Fruit fly (Drosophila melanogaster) whole organism, embryonic: ENCODE results near the gene CG17327.
A peak's percentile ranks its signal among the peaks of the same experiment; 100 is the strongest.

ENCODE experiments used
- Abd-B ChIP-seq: fragments of 200-800 bp; sonication (Bioruptor generic); optimal IDR thresholded peaks from 2 replicates; lab custom pipeline; 2018; ENCODE audit warnings: missing biosample characterization, mild to moderate bottlenecking, missing genetic modification characterization, moderate library complexity
- CG10565 ChIP-seq: fragments of 200-800 bp; sonication (Bioruptor generic); optimal IDR thresholded peaks from 3 replicates; lab custom pipeline; 2016; ENCODE audit warnings: missing biosample characterization, mild to moderate bottlenecking, missing genetic modification characterization
- CG11247 ChIP-seq: fragments of 200-800 bp; sonication (Bioruptor generic); IDR thresholded peaks from 2 replicates; pipeline ENCODE4 v1.3.6; 2022; ENCODE audit warnings: missing biosample characterization, missing genetic modification characterization
- CG11696 ChIP-seq: fragments of 200-800 bp; sonication (Bioruptor generic); IDR thresholded peaks from 2 replicates; pipeline ENCODE4 v1.3.6; 2022; ENCODE audit warnings: missing biosample characterization, missing genetic modification characterization
- CG12071 ChIP-seq: fragments of 200-800 bp; sonication (Bioruptor generic); optimal IDR thresholded peaks from 3 replicates; lab custom pipeline; 2018; ENCODE audit warnings: missing biosample characterization, mild to moderate bottlenecking, missing genetic modification characterization
- CG12155 ChIP-seq: fragments of 200-800 bp; sonication (Bioruptor generic); optimal IDR thresholded peaks from 3 replicates; lab custom pipeline; 2016; ENCODE audit warnings: missing biosample characterization, missing genetic modification characterization
- CG14710 ChIP-seq: fragments of 200-800 bp; sonication (Bioruptor generic); optimal IDR thresholded peaks from 3 replicates; lab custom pipeline; 2019; ENCODE audit warnings: missing biosample characterization, mild to moderate bottlenecking, missing genetic modification characterization, moderate library complexity
- CG15269 ChIP-seq: fragments of 200-800 bp; sonication (Bioruptor generic); optimal IDR thresholded peaks from 2 replicates; lab custom pipeline; 2018; ENCODE audit warnings: missing biosample characterization, mild to moderate bottlenecking, missing genetic modification characterization, moderate library complexity
- CG15696 ChIP-seq: fragments of 200-800 bp; sonication (Bioruptor generic); optimal IDR thresholded peaks from 2 replicates; lab custom pipeline; 2019; ENCODE audit warnings: missing biosample characterization, mild to moderate bottlenecking, missing genetic modification characterization, moderate library complexity
- CG18011 ChIP-seq: fragments of 200-800 bp; sonication (Bioruptor generic); optimal IDR thresholded peaks from 2 replicates; lab custom pipeline; 2017; ENCODE audit warnings: missing biosample characterization, missing genetic modification characterization, mild to moderate bottlenecking, moderate library complexity, missing genotype
- CG18619 ChIP-seq: fragments of 200-800 bp; sonication (Bioruptor generic); optimal IDR thresholded peaks from 3 replicates; lab custom pipeline; 2017; ENCODE audit warnings: missing biosample characterization, mild to moderate bottlenecking, missing genetic modification characterization
- CG31388 ChIP-seq: fragments of 200-800 bp; sonication (Bioruptor generic); optimal IDR thresholded peaks from 2 replicates; lab custom pipeline; 2016; ENCODE audit warnings: missing biosample characterization, missing genetic modification characterization
- CG4282 ChIP-seq: fragments of 200-800 bp; sonication (Bioruptor generic); optimal IDR thresholded peaks from 2 replicates; lab custom pipeline; 2016; ENCODE audit warnings: missing biosample characterization, missing genetic modification characterization
- CG43689 ChIP-seq: fragments of 200-800 bp; sonication (Bioruptor generic); IDR thresholded peaks from 2 replicates; pipeline ENCODE4 v1.3.6; 2022; ENCODE audit warnings: missing biosample characterization, missing genetic modification characterization
- CG6765 ChIP-seq: fragments of 200-800 bp; sonication (Bioruptor generic); optimal IDR thresholded peaks from 3 replicates; lab custom pipeline; 2017; ENCODE audit warnings: missing biosample characterization, mild to moderate bottlenecking, missing genetic modification characterization
- CG6791 ChIP-seq: fragments of 200-800 bp; sonication (Bioruptor generic); IDR thresholded peaks from 3 replicates; pipeline ENCODE4 v1.3.6; 2022; ENCODE audit warnings: missing biosample characterization, missing genetic modification characterization; ENCODE audit not compliant: partially characterized antibody
- CG8944 ChIP-seq: fragments of 200-800 bp; sonication (Bioruptor generic); optimal IDR thresholded peaks from 3 replicates; lab custom pipeline; 2016; ENCODE audit warnings: missing biosample characterization, missing genetic modification characterization
- CG9817 ChIP-seq: fragments of 200-800 bp; sonication (Bioruptor generic); optimal IDR thresholded peaks from 2 replicates; lab custom pipeline; 2018; ENCODE audit warnings: missing biosample characterization, mild to moderate bottlenecking, missing genetic modification characterization, moderate library complexity
- Chrac-16 ChIP-seq: fragments of 200-800 bp; sonication (Bioruptor generic); optimal IDR thresholded peaks from 3 replicates; lab custom pipeline; 2016; ENCODE audit warnings: missing biosample characterization, missing genetic modification characterization
- Dad ChIP-seq: fragments of 200-800 bp; sonication (Bioruptor generic); optimal IDR thresholded peaks from 3 replicates; lab custom pipeline; 2016; ENCODE audit warnings: missing biosample characterization, missing genetic modification characterization
- Dfd ChIP-seq, 2 experiments: fragments of >200 bp; optimal IDR thresholded peaks; 2 replicates each; lab custom pipeline; 2017; ENCODE audit warnings: missing biosample characterization in 2 of 2, missing genetic modification characterization in 2 of 2
- Doc2 ChIP-seq: fragments of 200-800 bp; sonication (Bioruptor generic); IDR thresholded peaks from 2 replicates; pipeline ENCODE4 v1.3.6; 2022; ENCODE audit warnings: missing biosample characterization, missing genetic modification characterization
- Drgx ChIP-seq: fragments of 200-800 bp; sonication (Bioruptor generic); IDR thresholded peaks from 2 replicates; pipeline ENCODE4 v1.3.6; 2022; ENCODE audit warnings: missing biosample characterization, missing genetic modification characterization
- H15 ChIP-seq: fragments of 200-800 bp; sonication (Bioruptor generic); IDR thresholded peaks from 3 replicates; pipeline ENCODE4 v1.3.6; 2022; ENCODE audit warnings: missing biosample characterization, missing genetic modification characterization
- HLH3B ChIP-seq: fragments of 200-800 bp; sonication (Bioruptor generic); IDR thresholded peaks from 2 replicates; pipeline ENCODE4 v1.3.6; 2022; ENCODE audit warnings: missing biosample characterization, missing genetic modification characterization
- Nf-YB ChIP-seq: fragments of 200-800 bp; sonication (Bioruptor generic); optimal IDR thresholded peaks from 3 replicates; lab custom pipeline; 2019; ENCODE audit warnings: missing biosample characterization, mild to moderate bottlenecking, missing genetic modification characterization, moderate library complexity
- Sox102F ChIP-seq: fragments of 200-800 bp; sonication (Bioruptor generic); optimal IDR thresholded peaks from 2 replicates; lab custom pipeline; 2018; ENCODE audit warnings: missing biosample characterization, mild to moderate bottlenecking, missing genetic modification characterization, moderate library complexity
- Ssrp ChIP-seq: fragments of 200-800 bp; sonication (Bioruptor generic); optimal IDR thresholded peaks from 2 replicates; lab custom pipeline; 2018; ENCODE audit warnings: missing biosample characterization, mild to moderate bottlenecking, missing genetic modification characterization, moderate library complexity
- Stat92E ChIP-seq, 3 experiments: fragments of >200 bp in 2 of 3; fragments of 200-800 bp in 1 of 3; sonication (Bioruptor generic) in 1 of 3; optimal IDR thresholded peaks; 2 replicates each; lab custom pipeline; 2017 to 2019; ENCODE audit warnings: missing biosample characterization in 3 of 3, missing genetic modification characterization in 3 of 3, mild to moderate bottlenecking in 1 of 3, moderate library complexity in 1 of 3
- Trl ChIP-seq, 3 experiments: fragments of >200 bp in 2 of 3; fragments of 200-800 bp in 1 of 3; sonication (Bioruptor generic) in 1 of 3; optimal IDR thresholded peaks; 2 replicates in 1 of 3; 3 replicates in 2 of 3; lab custom pipeline; 2016 to 2017; ENCODE audit warnings: missing biosample characterization in 1 of 3, missing genetic modification characterization in 1 of 3
- Xrp1 ChIP-seq: fragments of 200-800 bp; sonication (Bioruptor generic); IDR thresholded peaks from 2 replicates; pipeline ENCODE4 v1.3.6; 2022; ENCODE audit warnings: missing biosample characterization, missing genetic modification characterization
- YL-1 ChIP-seq: fragments of 200-800 bp; sonication (Bioruptor generic); optimal IDR thresholded peaks from 3 replicates; lab custom pipeline; 2017; ENCODE audit warnings: missing biosample characterization, mild to moderate bottlenecking, missing genetic modification characterization
- ac ChIP-seq: fragments of 200-800 bp; sonication (Bioruptor generic); optimal IDR thresholded peaks from 3 replicates; lab custom pipeline; 2017; ENCODE audit warnings: missing biosample characterization, mild to moderate bottlenecking, missing genetic modification characterization
- cg ChIP-seq: fragments of 200-800 bp; sonication (Bioruptor generic); optimal IDR thresholded peaks from 3 replicates; lab custom pipeline; 2019; ENCODE audit warnings: missing biosample characterization, mild to moderate bottlenecking, missing genetic modification characterization, moderate library complexity
- chif ChIP-seq, 2 experiments: fragments of 200-800 bp; sonication (Bioruptor generic); optimal IDR thresholded peaks; 3 replicates each; lab custom pipeline; 2016; ENCODE audit warnings: missing biosample characterization in 2 of 2, missing genetic modification characterization in 2 of 2
- chm ChIP-seq: fragments of 200-800 bp; sonication (Bioruptor generic); IDR thresholded peaks from 2 replicates; pipeline ENCODE4 v1.3.6; 2022; ENCODE audit warnings: missing biosample characterization, missing genetic modification characterization
- fd64A ChIP-seq: fragments of 200-800 bp; sonication (Bioruptor generic); optimal IDR thresholded peaks from 3 replicates; lab custom pipeline; 2018; ENCODE audit warnings: missing biosample characterization, mild to moderate bottlenecking, missing genetic modification characterization
- gt ChIP-seq: fragments of 200-800 bp; sonication (Bioruptor generic); IDR thresholded peaks from 2 replicates; pipeline ENCODE4 v1.3.6; 2022; ENCODE audit warnings: missing biosample characterization, missing genetic modification characterization
- lab ChIP-seq: fragments of 200-800 bp; sonication (Bioruptor generic); optimal IDR thresholded peaks from 3 replicates; lab custom pipeline; 2017; ENCODE audit warnings: missing biosample characterization, missing genetic modification characterization, mild to moderate bottlenecking, moderate library complexity, missing genetic modification reagents
- pum ChIP-seq: fragments of 200-800 bp; sonication (Bioruptor generic); optimal IDR thresholded peaks from 2 replicates; lab custom pipeline; 2016; ENCODE audit warnings: missing biosample characterization, missing genetic modification characterization
- ranshi ChIP-seq: fragments of 200-800 bp; sonication (Bioruptor generic); IDR thresholded peaks from 2 replicates; pipeline ENCODE4 v1.3.6; 2022; ENCODE audit warnings: missing biosample characterization, missing genetic modification characterization
- run ChIP-seq: fragments of 200-800 bp; sonication (Bioruptor generic); optimal IDR thresholded peaks from 3 replicates; lab custom pipeline; 2018; ENCODE audit warnings: missing biosample characterization, mild to moderate bottlenecking, missing genetic modification characterization
- schlank ChIP-seq: fragments of 200-800 bp; sonication (Bioruptor generic); optimal IDR thresholded peaks from 2 replicates; lab custom pipeline; 2018; ENCODE audit warnings: missing biosample characterization, mild to moderate bottlenecking, missing genetic modification characterization
- sna ChIP-seq: fragments of 200-800 bp; sonication (Bioruptor generic); IDR thresholded peaks from 2 replicates; pipeline ENCODE4 v1.3.6; 2022; ENCODE audit warnings: missing biosample characterization, missing genetic modification characterization; ENCODE audit not compliant: partially characterized antibody
- sqz ChIP-seq: fragments of 200-800 bp; sonication (Bioruptor generic); optimal IDR thresholded peaks from 3 replicates; lab custom pipeline; 2018; ENCODE audit warnings: missing biosample characterization, mild to moderate bottlenecking, missing genetic modification characterization
- sr ChIP-seq: fragments of 200-800 bp; sonication (Bioruptor generic); IDR thresholded peaks from 3 replicates; pipeline ENCODE4 v1.3.6; 2022; ENCODE audit warnings: missing biosample characterization, missing genetic modification characterization
- tna ChIP-seq: fragments of 200-800 bp; sonication (Bioruptor generic); IDR thresholded peaks from 2 replicates; pipeline ENCODE4 v1.3.6; 2022; ENCODE audit warnings: missing biosample characterization, missing genetic modification characterization; ENCODE audit not compliant: partially characterized antibody
- wor ChIP-seq: fragments of 200-800 bp; sonication (Bioruptor generic); IDR thresholded peaks from 2 replicates; pipeline ENCODE4 v1.3.6; 2022; ENCODE audit warnings: missing biosample characterization, missing genetic modification characterization

Gene CG17327

DNA sequence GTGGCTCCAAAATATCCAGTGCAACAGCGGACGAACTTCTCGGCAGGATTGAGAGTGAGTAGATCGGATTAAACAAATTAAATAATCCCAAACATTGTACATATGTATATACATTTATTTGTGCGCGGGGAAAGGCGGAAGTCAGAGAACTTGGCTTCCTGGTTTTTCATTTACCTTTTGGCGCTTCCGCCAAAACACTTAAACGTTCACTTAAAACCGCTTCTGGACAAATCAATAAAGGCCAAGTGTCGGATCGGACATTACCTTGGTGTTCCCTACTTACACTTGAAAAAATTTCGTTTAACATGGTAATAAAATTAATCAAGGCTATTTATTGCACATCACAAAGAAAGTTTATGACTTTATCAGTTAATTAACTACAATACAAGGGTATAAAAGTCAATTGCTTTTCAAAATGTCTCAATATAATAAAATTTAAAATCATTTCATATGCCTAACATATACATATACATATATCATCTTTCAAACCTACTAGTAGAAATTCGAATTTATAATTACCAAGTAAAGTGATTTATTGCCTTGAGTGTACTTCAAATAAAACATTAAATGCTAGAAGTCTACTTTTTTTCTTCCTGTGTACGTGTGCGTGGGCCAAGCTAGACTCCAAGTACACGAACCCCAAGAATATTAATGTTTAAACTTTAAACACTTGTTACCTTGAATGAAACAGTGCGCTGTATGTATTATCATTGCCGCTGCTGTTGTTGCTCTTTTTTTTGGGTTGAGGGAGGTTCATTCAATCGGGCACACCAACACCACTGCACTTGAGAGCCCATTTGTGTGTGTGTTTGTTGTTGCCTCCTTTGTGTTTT is 16.0 kb downstream of the CG17327 start (continued):
- TF ChIP-seq Abd-B (GFP tag; lab: Kevin White, UChicago): peak; percentile 52
- TF ChIP-seq Dad (GFP tag; lab: Kevin White, UChicago): no peak
- no peak for TF ChIP-seq sqz
- no peak; the same call in 2 of the 3 replicates for TF ChIP-seq sr (GFP tag; lab: Robert Waterston, UW)
- no peak for TF ChIP-seq Trl (optimal IDR thresholded peaks at IDR 0.05; lab: Kevin White, UChicago)
- peak; percentile 40 for TF ChIP-seq Trl (GFP tag; optimal IDR thresholded peaks at IDR 0.05; lab: Kevin White, UChicago)
- TF ChIP-seq CG11696: peak; percentile 91
- 0 out of 2 replicates have a peak, but pooled peaks have one; percentile 20 for TF ChIP-seq wor (GFP tag; lab: Robert Waterston, UW)
- TF ChIP-seq Drgx (GFP tag; lab: Robert Waterston, UW): peak; percentile 59
- TF ChIP-seq HLH3B: peak; percentile 51
- TF ChIP-seq fd64A (GFP tag; lab: Kevin White, UChicago): no peak
- TF ChIP-seq CG15696 (tag; lab: Kevin White, UChicago): peak; percentile 60
- TF ChIP-seq CG31388: no peak
- no peak for TF ChIP-seq H15 (GFP tag; lab: Robert Waterston, UW)
- TF ChIP-seq lab: peak; percentile 81
- no peak for TF ChIP-seq pum
- TF ChIP-seq CG15269 (tag; lab: Kevin White, UChicago): peak; percentile 77
- TF ChIP-seq Xrp1 (GFP tag; lab: Robert Waterston, UW): peak; percentile 59
- TF ChIP-seq chm (GFP tag; lab: Robert Waterston, UW): no peak; the same call in 1 of the 2 replicates
- peak; percentile 70 for TF ChIP-seq Sox102F (GFP tag; lab: Kevin White, UChicago)
- TF ChIP-seq Nf-YB (GFP tag; lab: Kevin White, UChicago): peak; percentile 47
- peak; percentile 9 for TF ChIP-seq CG18011 (GFP tag; lab: Kevin White, UChicago)
- no peak for TF ChIP-seq Dfd (GFP tag; optimal IDR thresholded peaks at IDR 0.05; lab: Kevin White, UChicago)
- peak; percentile 59 for TF ChIP-seq CG14710 (tag; lab: Kevin White, UChicago)
- peak; percentile 53 for TF ChIP-seq CG6765 (GFP tag; lab: Kevin White, UChicago)
- no peak for TF ChIP-seq sna (GFP tag; lab: Robert Waterston, UW)
- peak; percentile 41; the same call in 1 of the 2 replicates for TF ChIP-seq ranshi (GFP tag; lab: Robert Waterston, UW)
- peak; percentile 16 for TF ChIP-seq CG8944 (GFP tag; lab: Kevin White, UChicago)
- TF ChIP-seq YL-1 (GFP tag; lab: Kevin White, UChicago): no peak
- TF ChIP-seq ac (GFP tag; lab: Kevin White, UChicago): no peak
- no peak for TF ChIP-seq CG11247 (GFP tag; lab: Robert Waterston, UW)
- no peak for TF ChIP-seq CG4282 (GFP tag; lab: Kevin White, UChicago)
- no peak for TF ChIP-seq CG10565
- TF ChIP-seq schlank (tag; lab: Kevin White, UChicago): no peak
- TF ChIP-seq chif (GFP tag; optimal IDR thresholded peaks at IDR 0.05; lab: Kevin White, UChicago): peak in 1 of 2 experiments; percentile 29
- TF ChIP-seq cg: no peak
- peak; percentile 59 for TF ChIP-seq CG18619
- TF ChIP-seq Chrac-16 (GFP tag; lab: Kevin White, UChicago): peak; percentile 48
- TF ChIP-seq gt (GFP tag; lab: Robert Waterston, UW): no peak
- peak; percentile 50 for TF ChIP-seq Ssrp (tag; lab: Kevin White, UChicago)
- TF ChIP-seq CG12071 (GFP tag; lab: Kevin White, UChicago): peak; percentile 16
- no peak for TF ChIP-seq Stat92E (GFP tag; optimal IDR thresholded peaks at IDR 0.05; lab: Kevin White, UChicago)
- TF ChIP-seq run (tag; lab: Kevin White, UChicago): no peak
- no peak for TF ChIP-seq Doc2
- TF ChIP-seq tna (GFP tag; lab: Robert Waterston, UW): no peak
- TF ChIP-seq CG12155: peak; percentile 36
- TF ChIP-seq CG6791: no peak
- TF ChIP-seq CG9817: peak; percentile 27
- no peak for TF ChIP-seq CG43689 (GFP tag; lab: Robert Waterston, UW)
